Worm (Caenorhabditis elegans): ENCODE results near the gene erp-44.2.

Gene erp-44.2

ce11 chrIV:7834625-7835228 is at the start of gene erp-44.2:
TSS of gene erp-44.2 (minus strand) at chrIV:7834675.
- no peak for TF ChIP-seq nhr-76 (tag; optimal IDR thresholded peaks at IDR 0.05)
- TF ChIP-seq isw-1 (GFP tag; IDR thresholded peaks at IDR 0.05): no peak
- no peak for TF ChIP-seq ztf-4 (tag; optimal IDR thresholded peaks at IDR 0.05)
- TF ChIP-seq C16A3.4 (tag; optimal IDR thresholded peaks at IDR 0.05): no peak
- no peak for TF ChIP-seq lsy-2 (tag; optimal IDR thresholded peaks at IDR 0.05)
- no peak for TF ChIP-seq ceh-82 (tag; optimal IDR thresholded peaks at IDR 0.05)
- TF ChIP-seq mep-1 (tag; optimal IDR thresholded peaks at IDR 0.05): no peak

DNA sequence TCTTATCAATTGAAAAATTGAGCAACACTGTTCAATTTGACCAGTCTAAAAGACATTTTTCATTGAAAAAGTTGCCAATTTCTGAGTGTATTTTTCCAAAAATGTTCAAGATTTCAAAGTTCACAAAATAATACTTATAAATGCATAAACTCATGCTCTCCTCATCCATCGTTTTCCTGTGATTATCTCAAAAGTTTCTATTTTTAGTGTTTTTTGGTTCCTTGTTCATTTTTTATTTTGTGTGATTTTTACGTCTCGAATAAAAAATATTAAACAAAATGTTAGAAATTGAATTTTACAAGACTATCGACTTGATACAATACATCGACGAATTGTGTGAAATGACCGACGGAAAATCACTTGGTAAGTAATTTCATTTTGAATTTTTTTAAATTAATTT is 47.3 kb upstream of the erp-44.2 start, which contains the start of gene atic-1:
TSS of gene atic-1 (plus strand) at position 301 of the 400 bp plus-strand sequence.
- no peak for TF ChIP-seq aly-2 (tag; optimal IDR thresholded peaks at IDR 0.05)
- no peak for TF ChIP-seq swsn-7 (tag; optimal IDR thresholded peaks at IDR 0.05)
- TF ChIP-seq elt-2 (tag; optimal IDR thresholded peaks at IDR 0.05): no peak
- TF ChIP-seq C16A3.4 (tag; optimal IDR thresholded peaks at IDR 0.05): no peak
- TF ChIP-seq irx-1 (tag; optimal IDR thresholded peaks at IDR 0.05): no peak
- no peak for TF ChIP-seq fkh-8 (tag; optimal IDR thresholded peaks at IDR 0.05)
- no peak for TF ChIP-seq ztf-4 (tag; optimal IDR thresholded peaks at IDR 0.05)
- TF ChIP-seq ceh-88 (GFP tag; IDR thresholded peaks at IDR 0.05): no peak
- no peak for TF ChIP-seq unc-86 (tag; optimal IDR thresholded peaks at IDR 0.05)
- TF ChIP-seq hlh-4 (tag; optimal IDR thresholded peaks at IDR 0.05): no peak
- TF ChIP-seq nhr-84 (tag; optimal IDR thresholded peaks at IDR 0.05): no peak
- no peak for TF ChIP-seq egl-13 (tag; optimal IDR thresholded peaks at IDR 0.05)
- TF ChIP-seq ceh-8 (GFP tag; optimal IDR thresholded peaks at IDR 0.05): no peak
- TF ChIP-seq lin-35 (GFP tag; optimal IDR thresholded peaks at IDR 0.05): no peak
- no peak for TF ChIP-seq lsy-2 (tag; optimal IDR thresholded peaks at IDR 0.05)
- no peak for TF ChIP-seq efl-1 (optimal IDR thresholded peaks at IDR 0.05)
- no peak for TF ChIP-seq efl-1 (GFP tag; optimal IDR thresholded peaks at IDR 0.05 in 1 of 2)
- no peak for TF ChIP-seq tlp-1 (tag; optimal IDR thresholded peaks at IDR 0.05)
- TF ChIP-seq ztf-11 (tag; optimal IDR thresholded peaks at IDR 0.05): no peak

ce11 chrIV:7881166-7881565 is 46.7 kb upstream of the erp-44.2 start:
- TF ChIP-seq fkh-4 (tag; optimal IDR thresholded peaks at IDR 0.05; ENCODE audit: borderline replicate concordance) (no peak), elt-2 (tag; optimal IDR thresholded peaks at IDR 0.05) (peak; percentile 53), tlp-1 (tag; optimal IDR thresholded peaks at IDR 0.05) (peak; percentile 54)

- TF ChIP-seq egl-27 (tag; optimal IDR thresholded peaks at IDR 0.05) (no peak), ztf-4 (tag; optimal IDR thresholded peaks at IDR 0.05) (no peak), mep-1 (tag; optimal IDR thresholded peaks at IDR 0.05) (no peak), efl-1 (optimal IDR thresholded peaks at IDR 0.05) (no peak), efl-1 (GFP tag; optimal IDR thresholded peaks at IDR 0.05 in 1 of 2) (peak in 1 of 2 experiments; percentile 63)
Measured at ce11 chrIV:7879017-7879416, 44.5 kb upstream of the erp-44.2 start, which contains the start of gene srt-73. TSS of gene srt-73 (plus strand) at chrIV:7879317.

DNA sequence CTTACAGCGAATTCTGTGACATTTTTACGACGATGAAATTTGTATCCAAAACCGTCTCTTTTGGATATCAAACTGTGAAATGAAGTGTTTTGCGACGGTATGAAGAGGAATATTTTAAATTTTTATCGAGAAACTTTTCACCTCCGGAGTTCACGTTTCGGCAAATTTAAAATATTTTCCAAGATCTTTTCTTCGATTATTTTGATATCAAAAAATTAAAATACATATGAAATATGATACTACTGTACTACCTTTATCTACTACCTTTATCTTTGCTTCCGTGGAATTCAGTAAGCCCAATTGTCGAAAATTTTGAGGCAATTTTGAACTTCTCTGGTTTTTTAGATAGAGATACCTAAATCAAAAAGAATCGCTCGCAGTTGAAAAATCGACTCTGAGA is 43.3 kb upstream of the erp-44.2 start, which contains the start of gene kin-26:
TSS of gene kin-26 (minus strand) at position 101 of the 400 bp plus-strand sequence.
- TF ChIP-seq nhr-76 (tag; optimal IDR thresholded peaks at IDR 0.05) (no peak), efl-1 (optimal IDR thresholded peaks at IDR 0.05) (no peak), efl-1 (GFP tag; optimal IDR thresholded peaks at IDR 0.05 in 1 of 2) (peak in 1 of 2 experiments; percentile 4), irx-1 (tag; optimal IDR thresholded peaks at IDR 0.05) (no peak)

DNA sequence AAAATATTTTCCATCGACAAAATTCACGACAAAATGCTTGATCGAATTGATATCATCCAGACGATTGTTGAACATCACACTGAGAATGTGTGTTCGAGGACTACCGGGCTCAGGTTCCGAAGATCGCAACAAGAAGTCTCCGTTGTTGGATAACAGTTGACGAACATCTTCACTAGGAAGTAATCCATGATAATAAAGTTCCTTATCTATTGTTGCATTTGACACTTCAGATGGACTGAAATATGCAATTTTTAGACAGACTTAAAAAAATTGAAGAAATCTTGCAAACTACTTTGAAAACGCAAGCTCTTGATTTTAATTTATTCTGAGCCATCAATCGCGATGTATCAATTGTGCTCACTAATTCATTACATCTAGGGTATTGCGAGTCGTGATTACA is 42.8 kb upstream of the erp-44.2 start:
- no peak for TF ChIP-seq zag-1 (tag; optimal IDR thresholded peaks at IDR 0.05)

ce11 chrIV:7870451-7870850 is 36.0 kb upstream of the erp-44.2 start, which contains the start of gene T06C10.3:
TSS of gene T06C10.3 (plus strand) at chrIV:7870751.
- TF ChIP-seq nhr-85 (tag) (peak; percentile 42), nhr-76 (tag; optimal IDR thresholded peaks at IDR 0.05) (no peak), efl-1 (optimal IDR thresholded peaks at IDR 0.05) (no peak), efl-1 (GFP tag; optimal IDR thresholded peaks at IDR 0.05 in 1 of 2) (peak in 1 of 2 experiments; percentile 71), ztf-11 (tag; optimal IDR thresholded peaks at IDR 0.05) (no peak)

Data from whole organism, L1 larva.